Fruit fly (Drosophila melanogaster) whole organism, embryonic: ENCODE data around the gene bor.

Source experiments
- Aef1 ChIP-seq: fragments of 200-800 bp; sonication (Bioruptor generic); IDR thresholded peaks from 3 replicates; pipeline ENCODE4 v1.3.6; 2022; ENCODE audit warnings: missing biosample characterization, missing genetic modification characterization
- Awh ChIP-seq: fragments of 200-800 bp; sonication (Bioruptor generic); IDR thresholded peaks from 2 replicates; pipeline ENCODE4, ENCODE4 v1.3.6; 2022; ENCODE audit warnings: missing biosample characterization, missing genetic modification characterization
- CG12236 ChIP-seq: fragments of 200-800 bp; sonication (Bioruptor generic); optimal IDR thresholded peaks from 2 replicates; lab custom pipeline; 2016; ENCODE audit warnings: missing biosample characterization, missing genetic modification characterization
- CG12659 ChIP-seq: fragments of 200-800 bp; sonication (Bioruptor generic); optimal IDR thresholded peaks from 3 replicates; lab custom pipeline; 2017; ENCODE audit warnings: mild to moderate bottlenecking, missing biosample characterization, missing genetic modification reagents, missing genetic modification characterization
- CG14710 ChIP-seq: fragments of 200-800 bp; sonication (Bioruptor generic); optimal IDR thresholded peaks from 3 replicates; lab custom pipeline; 2019; ENCODE audit warnings: missing biosample characterization, mild to moderate bottlenecking, missing genetic modification characterization, moderate library complexity
- CG15073 ChIP-seq: fragments of 200-800 bp; sonication (Bioruptor generic); optimal IDR thresholded peaks from 2 replicates; lab custom pipeline; 2016; ENCODE audit warnings: missing biosample characterization, missing genetic modification characterization
- CG16815 ChIP-seq: fragments of 200-800 bp; sonication (Bioruptor generic); optimal IDR thresholded peaks from 3 replicates; lab custom pipeline; 2017; ENCODE audit warnings: missing biosample characterization, mild to moderate bottlenecking, missing genetic modification characterization
- CG18476 ChIP-seq: fragments of 200-800 bp; sonication (Bioruptor generic); optimal IDR thresholded peaks from 2 replicates; lab custom pipeline; 2016; ENCODE audit warnings: missing biosample characterization, mild to moderate bottlenecking, missing genetic modification characterization
- CG2678 ChIP-seq: fragments of 200-800 bp; sonication (Bioruptor generic); optimal IDR thresholded peaks from 3 replicates; lab custom pipeline; 2019; ENCODE audit warnings: missing biosample characterization, mild to moderate bottlenecking, missing genetic modification characterization, moderate library complexity
- CG31224 ChIP-seq: fragments of 200-800 bp; sonication (Bioruptor generic); IDR thresholded peaks from 2 replicates; pipeline ENCODE4 v1.3.6; 2022; ENCODE audit warnings: missing biosample characterization, missing genetic modification characterization
- CG31441 ChIP-seq: fragments of 200-800 bp; sonication (Bioruptor generic); IDR thresholded peaks from 2 replicates; pipeline ENCODE4 v1.3.6; 2022; ENCODE audit warnings: missing biosample characterization, missing genetic modification characterization
- CG33213 ChIP-seq: fragments of 200-800 bp; sonication (Bioruptor generic); optimal IDR thresholded peaks from 3 replicates; lab custom pipeline; 2016; ENCODE audit warnings: missing biosample characterization, missing genetic modification characterization
- CG34376 ChIP-seq: fragments of 200-800 bp; sonication (Bioruptor generic); optimal IDR thresholded peaks from 2 replicates; lab custom pipeline; 2018; ENCODE audit warnings: missing biosample characterization, mild to moderate bottlenecking, missing genetic modification characterization
- CG3726 ChIP-seq: fragments of 200-800 bp; sonication (Bioruptor generic); IDR thresholded peaks from 3 replicates; pipeline ENCODE4, ENCODE4 v1.3.6; 2022; ENCODE audit warnings: missing biosample characterization, missing genetic modification characterization
- CG6765 ChIP-seq: fragments of 200-800 bp; sonication (Bioruptor generic); optimal IDR thresholded peaks from 3 replicates; lab custom pipeline; 2017; ENCODE audit warnings: missing biosample characterization, mild to moderate bottlenecking, missing genetic modification characterization
- CG8290 ChIP-seq, 3 experiments: fragments of 200-800 bp; sonication (Bioruptor generic); optimal IDR thresholded peaks; 2 replicates each; lab custom pipeline; 2016 to 2019; ENCODE audit warnings: missing biosample characterization in 3 of 3, missing genetic modification characterization in 3 of 3, mild to moderate bottlenecking in 2 of 3, moderate library complexity in 1 of 3
- CG8359 ChIP-seq: fragments of 200-800 bp; sonication (Bioruptor generic); optimal IDR thresholded peaks from 2 replicates; lab custom pipeline; 2017; ENCODE audit warnings: missing biosample characterization, mild to moderate bottlenecking, missing genetic modification characterization, borderline replicate concordance
- CG8765 ChIP-seq: fragments of 200-800 bp; sonication (Bioruptor generic); IDR thresholded peaks from 2 replicates; pipeline ENCODE4 v1.3.6; 2022; ENCODE audit warnings: missing biosample characterization, missing genetic modification characterization
- CHES-1-like ChIP-seq: fragments of 200-800 bp; sonication (Bioruptor generic); optimal IDR thresholded peaks from 2 replicates; lab custom pipeline; 2016; ENCODE audit warnings: missing biosample characterization, missing genetic modification characterization
- Dad ChIP-seq: fragments of 200-800 bp; sonication (Bioruptor generic); optimal IDR thresholded peaks from 3 replicates; lab custom pipeline; 2016; ENCODE audit warnings: missing biosample characterization, missing genetic modification characterization
- Dfd ChIP-seq, 2 experiments: fragments of >200 bp; optimal IDR thresholded peaks; 2 replicates each; lab custom pipeline; 2017; ENCODE audit warnings: missing biosample characterization in 2 of 2, missing genetic modification characterization in 2 of 2
- Doc2 ChIP-seq: fragments of 200-800 bp; sonication (Bioruptor generic); IDR thresholded peaks from 2 replicates; pipeline ENCODE4 v1.3.6; 2022; ENCODE audit warnings: missing biosample characterization, missing genetic modification characterization
- Fer3 ChIP-seq: fragments of 200-800 bp; sonication (Bioruptor generic); optimal IDR thresholded peaks from 2 replicates; lab custom pipeline; 2018; ENCODE audit warnings: missing biosample characterization, mild to moderate bottlenecking, missing genetic modification characterization, moderate library complexity
- HmgZ ChIP-seq: fragments of 200-800 bp; sonication (Bioruptor generic); optimal IDR thresholded peaks from 2 replicates; lab custom pipeline; 2018; ENCODE audit warnings: missing biosample characterization, mild to moderate bottlenecking, missing genetic modification characterization
- Lhr ChIP-seq: fragments of 200-800 bp; sonication (Bioruptor generic); optimal IDR thresholded peaks from 3 replicates; lab custom pipeline; 2017; ENCODE audit warnings: mild to moderate bottlenecking, missing biosample characterization, missing genetic modification reagents, missing genetic modification characterization
- Med ChIP-seq: fragments of 200-800 bp; sonication (Bioruptor generic); peaks from one replicate; lab custom pipeline; 2016; ENCODE audit warnings: missing biosample characterization, missing genetic modification characterization, mild to moderate bottlenecking, inconsistent platforms, moderate library complexity
- Optix ChIP-seq: fragments of 200-800 bp; sonication (Bioruptor generic); IDR thresholded peaks from 3 replicates; pipeline ENCODE4 v1.3.6; 2022; ENCODE audit warnings: missing biosample characterization, missing genetic modification characterization
- Rx ChIP-seq: fragments of 200-800 bp; sonication (Bioruptor generic); IDR thresholded peaks from 2 replicates; pipeline ENCODE4 v1.3.6; 2022; ENCODE audit warnings: missing biosample characterization, missing genetic modification characterization
- Side ChIP-seq: fragments of 200-800 bp; sonication (Bioruptor generic); optimal IDR thresholded peaks from 2 replicates; lab custom pipeline; 2016; ENCODE audit warnings: missing biosample characterization, missing genetic modification characterization
- ab ChIP-seq: fragments of 200-800 bp; sonication (Bioruptor generic); optimal IDR thresholded peaks from 2 replicates; lab custom pipeline; 2016; ENCODE audit warnings: missing biosample characterization, missing genetic modification characterization
- ac ChIP-seq: fragments of 200-800 bp; sonication (Bioruptor generic); optimal IDR thresholded peaks from 3 replicates; lab custom pipeline; 2017; ENCODE audit warnings: missing biosample characterization, mild to moderate bottlenecking, missing genetic modification characterization
- cas ChIP-seq: fragments of 200-800 bp; sonication (Bioruptor generic); IDR thresholded peaks from 2 replicates; pipeline ENCODE4 v1.3.6; 2022; ENCODE audit warnings: missing biosample characterization, missing genetic modification characterization
- ci ChIP-seq: fragments of 200-800 bp; sonication (Bioruptor generic); IDR thresholded peaks from 3 replicates; pipeline ENCODE4 v1.3.6; 2022; ENCODE audit warnings: missing biosample characterization, missing genetic modification characterization
- corto ChIP-seq: fragments of 200-800 bp; sonication (Bioruptor generic); optimal IDR thresholded peaks from 2 replicates; lab custom pipeline; 2016; ENCODE audit warnings: missing biosample characterization, mild to moderate bottlenecking, missing genetic modification characterization, moderate library complexity
- dimm ChIP-seq: fragments of 200-800 bp; sonication (Bioruptor generic); IDR thresholded peaks from 2 replicates; pipeline ENCODE4 v1.3.6; 2022; ENCODE audit warnings: missing biosample characterization, missing genetic modification characterization
- fd102C ChIP-seq: fragments of 200-800 bp; sonication (Bioruptor generic); optimal IDR thresholded peaks from 2 replicates; lab custom pipeline; 2018; ENCODE audit warnings: missing biosample characterization, mild to moderate bottlenecking, missing genetic modification characterization, moderate library complexity
- fd3F ChIP-seq: fragments of 200-800 bp; sonication (Bioruptor generic); optimal IDR thresholded peaks from 2 replicates; lab custom pipeline; 2018; ENCODE audit warnings: missing biosample characterization, mild to moderate bottlenecking, missing genetic modification characterization, moderate library complexity
- gsb ChIP-seq: fragments of 200-800 bp; sonication (Bioruptor generic); IDR thresholded peaks from 2 replicates; pipeline ENCODE4 v1.3.6; 2022; ENCODE audit warnings: missing biosample characterization, missing genetic modification characterization
- gsb-n ChIP-seq: fragments of 200-800 bp; sonication (Bioruptor generic); optimal IDR thresholded peaks from 3 replicates; lab custom pipeline; 2018; ENCODE audit warnings: missing biosample characterization, mild to moderate bottlenecking, missing genetic modification characterization
- nau ChIP-seq: fragments of 200-800 bp; sonication (Bioruptor generic); optimal IDR thresholded peaks from 3 replicates; lab custom pipeline; 2017; ENCODE audit warnings: missing biosample characterization, mild to moderate bottlenecking, missing genetic modification characterization, missing genetic modification reagents
- stc ChIP-seq: fragments of 200-800 bp; sonication (Bioruptor generic); IDR thresholded peaks from 2 replicates; pipeline ENCODE4 v1.3.6; 2022; ENCODE audit warnings: missing biosample characterization, missing genetic modification characterization
- stwl ChIP-seq: fragments of 200-800 bp; sonication (Bioruptor generic); optimal IDR thresholded peaks from 3 replicates; lab custom pipeline; 2018; ENCODE audit warnings: missing biosample characterization, mild to moderate bottlenecking, missing genetic modification characterization, moderate library complexity
- tio ChIP-seq: fragments of 200-800 bp; sonication (Bioruptor generic); optimal IDR thresholded peaks from 2 replicates; lab custom pipeline; 2017; ENCODE audit warnings: missing biosample characterization, missing genetic modification characterization, inconsistent platforms
- tna ChIP-seq: fragments of 200-800 bp; sonication (Bioruptor generic); IDR thresholded peaks from 2 replicates; pipeline ENCODE4 v1.3.6; 2022; ENCODE audit warnings: missing biosample characterization, missing genetic modification characterization; ENCODE audit not compliant: partially characterized antibody
- unpg ChIP-seq: fragments of 200-800 bp; sonication (Bioruptor generic); optimal IDR thresholded peaks from 3 replicates; lab custom pipeline; 2018; ENCODE audit warnings: missing biosample characterization, mild to moderate bottlenecking, missing genetic modification characterization, moderate library complexity
- vnd ChIP-seq: fragments of 200-800 bp; sonication (Bioruptor generic); IDR thresholded peaks from 3 replicates; pipeline ENCODE4 v1.3.6; 2022; ENCODE audit warnings: missing biosample characterization, missing genetic modification characterization; ENCODE audit not compliant: partially characterized antibody
- zfh1 ChIP-seq: fragments of 200-800 bp; sonication (Bioruptor generic); IDR thresholded peaks from 3 replicates; pipeline ENCODE4 v1.3.6; 2022; ENCODE audit warnings: missing biosample characterization, missing genetic modification characterization

Gene bor

DNA sequence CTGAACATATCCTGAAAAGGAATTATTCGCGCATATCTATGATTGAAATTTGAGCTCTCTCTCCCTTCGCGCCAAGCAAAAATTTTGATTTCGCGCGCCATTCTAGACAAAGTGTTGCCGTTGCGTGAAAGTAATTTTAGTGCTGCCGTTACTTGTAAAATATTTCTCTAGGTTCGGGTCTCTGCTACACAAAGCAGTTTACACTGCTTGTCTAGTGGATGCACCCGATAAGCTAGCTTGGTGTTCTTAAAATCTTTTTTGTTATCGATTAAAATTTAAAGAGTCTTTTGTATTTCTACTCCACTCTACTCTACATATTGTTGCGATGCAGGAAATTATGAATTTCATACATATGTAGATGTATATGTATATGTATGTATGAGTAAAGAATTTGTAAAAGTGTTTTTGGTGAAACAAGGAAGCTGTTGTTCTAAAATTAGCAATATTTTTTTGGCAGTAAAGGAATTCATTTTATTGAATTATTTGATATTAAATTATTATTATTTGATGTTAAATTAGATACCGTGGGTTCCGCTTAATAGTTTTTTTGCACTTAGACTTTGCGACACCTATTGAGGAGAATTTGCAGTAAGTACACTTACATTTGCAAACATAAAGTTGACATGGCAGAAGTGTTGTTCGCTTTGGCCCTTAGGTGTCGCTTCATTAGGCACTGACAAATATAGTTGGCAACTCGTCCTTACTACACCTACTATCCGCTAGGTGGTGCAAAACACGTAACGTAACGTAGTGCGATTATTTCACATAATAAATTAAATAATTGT is 3.3 kb downstream of the bor start (continued):
- TF ChIP-seq CG18476 (GFP tag; lab: Kevin White, UChicago) (peak; percentile 39), CG8765 (GFP tag; lab: Robert Waterston, UW) (peak; percentile 44; the same call in 1 of the 2 replicates), dimm (GFP tag; lab: Robert Waterston, UW) (no peak), ab (no peak), unpg (GFP tag; lab: Kevin White, UChicago) (peak; percentile 70), tio (no peak), ci (GFP tag; lab: Robert Waterston, UW) (peak; percentile 94), stwl (tag; lab: Kevin White, UChicago) (peak; percentile 39), zfh1 (GFP tag; lab: Robert Waterston, UW) (peak; percentile 69; the same call in 2 of the 3 replicates), corto (no peak), fd102C (GFP tag; lab: Kevin White, UChicago) (no peak)
- TF ChIP-seq, all 482 proteins: peak for 329

DNA sequence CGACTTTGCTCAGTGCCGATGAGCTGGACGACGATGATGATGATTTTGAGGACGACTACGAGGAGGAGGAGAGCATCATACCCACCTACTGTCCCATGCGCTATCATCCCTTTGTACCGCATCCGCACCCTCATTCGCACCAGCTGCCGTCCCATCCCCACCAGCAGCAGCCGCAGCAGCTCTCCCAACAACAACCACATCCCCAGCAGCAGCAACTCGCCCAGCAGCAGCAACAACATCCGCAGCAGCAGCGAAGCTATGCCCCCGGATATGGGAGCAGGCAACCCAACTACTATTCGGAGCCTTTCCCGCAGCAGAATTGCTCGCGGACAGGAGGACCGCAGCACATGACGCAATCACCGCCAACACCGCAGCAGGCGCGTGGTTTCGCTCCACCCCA is 6.6 kb downstream of the bor start:
- TF ChIP-seq Med (GFP tag; lab: Kevin White, UChicago) (peak; percentile 50), tna (0 out of 2 replicates have a peak, but pooled peaks have one; percentile 20), Rx (no peak), Dfd (GFP tag; optimal IDR thresholded peaks at IDR 0.05; lab: Kevin White, UChicago) (peak in 1 of 2 experiments; percentile 57)

DNA sequence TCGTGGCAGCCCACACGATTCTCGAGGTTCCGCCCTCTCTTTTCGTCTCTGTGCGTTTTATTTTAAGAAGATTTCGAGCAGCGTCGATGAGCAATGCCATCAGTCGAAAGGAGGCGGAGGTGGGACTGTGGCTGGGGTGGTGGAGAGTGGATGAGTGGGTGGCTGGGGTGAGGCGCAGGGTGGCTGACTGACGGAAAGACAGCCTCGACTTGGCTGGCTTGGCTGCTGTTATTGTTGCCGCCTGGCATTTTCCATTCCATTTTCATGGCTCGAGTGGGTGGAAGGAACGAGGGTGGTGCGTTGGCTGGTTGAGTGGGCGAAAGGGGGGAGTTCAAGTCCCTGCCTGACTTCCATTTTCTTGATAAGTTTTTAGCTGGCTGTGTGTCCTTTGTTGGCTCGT is 7.8 kb downstream of the bor start:
- no peak for TF ChIP-seq CG6765 (GFP tag; lab: Kevin White, UChicago)
- TF ChIP-seq Lhr (GFP tag; lab: Kevin White, UChicago), result no peak
- TF ChIP-seq Awh, result no peak
- TF ChIP-seq CG8765 (GFP tag; lab: Robert Waterston, UW), result no peak
- no peak for TF ChIP-seq CG12659 (GFP tag; lab: Kevin White, UChicago)
- no peak for TF ChIP-seq Doc2 (GFP tag; lab: Robert Waterston, UW)
- no peak for TF ChIP-seq stc (GFP tag; lab: Robert Waterston, UW)
- TF ChIP-seq CG14710 (tag; lab: Kevin White, UChicago), result no peak
- TF ChIP-seq cas (GFP tag; lab: Robert Waterston, UW), result no peak
- no peak for TF ChIP-seq CG8290 (GFP tag; optimal IDR thresholded peaks at IDR 0.05; lab: Kevin White, UChicago)
- TF ChIP-seq CG8290 (tag; optimal IDR thresholded peaks at IDR 0.05; lab: Kevin White, UChicago), result peak in 1 of 2 experiments; percentile 75
- no peak for TF ChIP-seq vnd (GFP tag; lab: Robert Waterston, UW)
- TF ChIP-seq Aef1, result no peak
- TF ChIP-seq Side (GFP tag; lab: Kevin White, UChicago), result no peak
- TF ChIP-seq gsb (GFP tag; lab: Robert Waterston, UW), result no peak
- TF ChIP-seq ac, result no peak
- TF ChIP-seq Optix (GFP tag; lab: Robert Waterston, UW), result 0 out of 3 replicates have a peak, but pooled peaks have one; percentile 27
- TF ChIP-seq CG31441, result no peak
- TF ChIP-seq CG2678 (tag; lab: Kevin White, UChicago), result no peak
- TF ChIP-seq CG31224 (GFP tag; lab: Robert Waterston, UW), result no peak
- no peak for TF ChIP-seq Dad (GFP tag; lab: Kevin White, UChicago)
- no peak for TF ChIP-seq CG16815
- TF ChIP-seq fd3F (GFP tag; lab: Kevin White, UChicago), result no peak
- no peak for TF ChIP-seq gsb-n
- no peak for TF ChIP-seq CG8359 (GFP tag; lab: Kevin White, UChicago)
- no peak for TF ChIP-seq CG33213 (GFP tag; lab: Kevin White, UChicago)
- no peak for TF ChIP-seq Fer3
- no peak for TF ChIP-seq CG15073 (GFP tag; lab: Kevin White, UChicago)
- TF ChIP-seq HmgZ (tag; lab: Kevin White, UChicago), result no peak
- TF ChIP-seq nau (GFP tag; lab: Kevin White, UChicago), result no peak
- TF ChIP-seq CG3726 (GFP tag; lab: Robert Waterston, UW), result no peak
- TF ChIP-seq CHES-1-like (GFP tag; lab: Kevin White, UChicago), result no peak
- TF ChIP-seq CG34376 (GFP tag; lab: Kevin White, UChicago), result no peak
- TF ChIP-seq CG12236 (GFP tag; lab: Kevin White, UChicago), result no peak
